Worm (Caenorhabditis elegans) whole organism, mixed stage, embryonic: ENCODE measurements around the gene F30H5.3.

Experiments
- ces-1 ChIP-seq: fragments of 150-350 bp; optimal IDR thresholded peaks from 2 replicates; lab custom pipeline; 2014; ENCODE audit warnings: missing biosample characterization, missing genetic modification reagents, missing genetic modification characterization
- nhr-237 ChIP-seq: fragments of 150-350 bp; optimal IDR thresholded peaks from 2 replicates; lab custom pipeline; 2014; ENCODE audit warnings: missing biosample characterization, missing genetic modification characterization
- sptf-1 ChIP-seq: sonication (generic microtip); optimal IDR thresholded peaks from 2 replicates; lab custom pipeline; 2017; ENCODE audit warnings: mild to moderate bottlenecking, missing genetic modification characterization, moderate library complexity, missing compliant biosample characterization

DNA sequence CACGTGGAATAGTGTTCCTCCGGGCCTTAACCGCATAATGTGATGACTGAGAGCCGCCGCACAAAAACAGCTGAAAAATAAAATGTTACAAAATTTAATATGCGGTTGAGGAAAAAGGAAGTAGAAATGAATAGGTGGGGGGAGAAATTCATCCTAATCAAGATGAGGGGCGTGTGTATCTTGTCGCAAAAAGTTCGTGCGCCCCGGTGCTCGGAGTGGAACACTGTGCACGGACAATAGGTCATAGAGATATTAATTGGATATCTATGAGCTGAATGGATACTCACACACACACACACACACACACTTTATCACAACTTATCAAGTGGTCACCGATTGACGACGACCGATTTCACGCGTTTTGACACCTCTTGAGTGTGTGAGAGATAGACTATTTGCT lies 11.9 kb upstream of the F30H5.3 start, which contains the start of gene T22F7.3:
- TF ChIP-seq sptf-1 (tag; lab: Kevin White, UChicago) (no peak), nhr-237 (tag; lab: Kevin White, UChicago) (no peak), ces-1 (GFP tag; lab: Kevin White, UChicago) (no peak)
